Worm (Caenorhabditis elegans) whole organism, L3 larva: ENCODE measurements around the gene F08G12.1.

Experiments used
- ceh-9 ChIP-seq: sonication (generic microtip); optimal IDR thresholded peaks from 2 replicates; lab custom pipeline; 2018; ENCODE audit warnings: missing biosample characterization, missing genetic modification characterization
- egl-5 ChIP-seq: fragments of 150-350 bp; optimal IDR thresholded peaks from 2 replicates; lab custom pipeline; 2017; ENCODE audit warnings: missing biosample characterization, missing genetic modification reagents, missing genetic modification characterization, inconsistent platforms
- elt-2 ChIP-seq: sonication (generic microtip); optimal IDR thresholded peaks from 2 replicates; lab custom pipeline; 2016; ENCODE audit warnings: missing genetic modification reagents, mild to moderate bottlenecking, missing genetic modification characterization, missing compliant biosample characterization
- eor-1 ChIP-seq, 2 experiments: fragments of 150-350 bp; optimal IDR thresholded peaks; 2 replicates each; lab custom pipeline; 2014 to 2018; ENCODE audit warnings: missing biosample characterization in 2 of 2, missing genetic modification characterization in 2 of 2
- nhr-11 ChIP-seq: fragments of 150-350 bp; optimal IDR thresholded peaks from 2 replicates; lab custom pipeline; 2014; ENCODE audit warnings: missing biosample characterization, missing genetic modification characterization
- nhr-25 ChIP-seq: sonication (generic microtip); optimal IDR thresholded peaks from 2 replicates; lab custom pipeline; 2017; ENCODE audit warnings: missing biosample characterization, missing genetic modification characterization
- pqm-1 ChIP-seq: fragments of 150-350 bp; optimal IDR thresholded peaks from 2 replicates; lab custom pipeline; 2017; ENCODE audit warnings: missing biosample characterization, missing genetic modification characterization, inconsistent platforms
- sea-2 ChIP-seq: fragments of 150-350 bp; sonication (generic microtip); optimal IDR thresholded peaks from 4 replicates; lab custom pipeline; 2014; ENCODE audit warnings: missing biosample characterization, missing genetic modification reagents, missing genetic modification characterization
- zag-1 ChIP-seq: fragments of 150-350 bp; optimal IDR thresholded peaks from 2 replicates; lab custom pipeline; 2014; ENCODE audit warnings: missing biosample characterization, missing genetic modification characterization

DNA sequence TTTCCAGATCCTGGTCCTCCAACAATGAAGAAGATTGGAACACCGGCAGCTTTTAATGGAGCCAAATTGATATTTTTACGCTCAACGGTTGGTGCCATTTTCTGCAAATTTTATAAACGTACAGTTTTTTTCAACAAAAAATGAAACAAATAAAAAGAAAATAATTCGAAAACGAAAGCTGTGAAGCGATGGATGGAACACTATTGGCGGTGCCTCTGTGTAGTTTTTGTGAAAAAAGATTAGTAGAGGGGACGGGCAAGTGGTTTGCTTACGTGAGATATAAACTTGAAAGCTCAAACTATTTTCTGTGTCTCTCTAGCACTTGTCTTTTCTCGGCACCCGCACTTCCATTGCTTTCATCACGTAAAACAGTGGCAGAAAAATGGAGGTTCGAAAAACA is 18.1 kb downstream of the F08G12.1 start, which contains the start of gene F38B2.4:
- TF ChIP-seq ceh-9 (tag; lab: Kevin White, UChicago) (no peak), elt-2 (no peak), egl-5 (tag; lab: Kevin White, UChicago) (no peak), sea-2 (no peak), nhr-11 (tag; lab: Kevin White, UChicago) (no peak), eor-1 (tag; optimal IDR thresholded peaks at IDR 0.05; lab: Kevin White, UChicago) (no peak), pqm-1 (tag; lab: Kevin White, UChicago) (no peak), zag-1 (tag; lab: Kevin White, UChicago) (no peak), nhr-25 (tag; lab: Kevin White, UChicago) (no peak)
